Worm (Caenorhabditis elegans) whole organism, young adult: ENCODE data around the gene dnc-1.
A peak's percentile ranks its signal among the peaks of the same experiment; 100 is the strongest.

Experiments used
- B0035.1 ChIP-seq: sonication (generic microtip); optimal IDR thresholded peaks from 2 replicates; lab custom pipeline; 2016; ENCODE audit warnings: missing genetic modification characterization, mild to moderate bottlenecking, missing compliant biosample characterization, missing genotype, missing genetic modification reagents
- D2030.7 ChIP-seq: fragments of 200-800 bp; sonication (Bioruptor generic); IDR thresholded peaks from 2 replicates; pipeline ENCODE4 v1.3.6; 2022; ENCODE audit warnings: missing genetic modification reagents, missing genetic modification characterization, missing compliant biosample characterization
- F57A8.1 ChIP-seq: fragments of 200-800 bp; sonication (Bioruptor generic); optimal IDR thresholded peaks from 2 replicates; lab custom pipeline; 2018; ENCODE audit warnings: mild to moderate bottlenecking, missing genetic modification characterization, moderate library complexity, missing compliant biosample characterization
- Y53G8AR.9 ChIP-seq: fragments of 200-800 bp; sonication (Bioruptor generic); conservative IDR thresholded peaks from 2 replicates; pipeline ENCODE4 v1.3.6; 2022; ENCODE audit warnings: missing genetic modification reagents, missing genetic modification characterization, missing compliant biosample characterization
- Y56A3A.18 ChIP-seq: fragments of 200-800 bp; sonication (Bioruptor generic); IDR thresholded peaks from 2 replicates; pipeline ENCODE4 v1.3.6; 2022; ENCODE audit warnings: missing genetic modification reagents, missing genetic modification characterization, missing compliant biosample characterization
- Y67H2A.10 ChIP-seq: fragments of 200-800 bp; sonication (Bioruptor generic); conservative IDR thresholded peaks from 2 replicates; pipeline ENCODE4 v1.3.6; 2022; ENCODE audit warnings: missing genetic modification reagents, missing genetic modification characterization, missing compliant biosample characterization
- Y79H2A.3 ChIP-seq: fragments of 200-800 bp; sonication (Bioruptor generic); conservative IDR thresholded peaks from 2 replicates; pipeline ENCODE4 v1.3.6; 2022; ENCODE audit warnings: missing genetic modification reagents, missing genetic modification characterization, missing compliant biosample characterization
- ama-1 ChIP-seq, 3 experiments: fragments of 150-350 bp in 1 of 3; sonication (generic microtip) in 2 of 3; optimal IDR thresholded peaks; 2 replicates each; lab custom pipeline; 2014 to 2018; ENCODE audit warnings: missing biosample characterization in 2 of 3, missing genetic modification characterization in 2 of 3, missing genetic modification reagents in 2 of 3
- aptf-2 ChIP-seq: fragments of 200-800 bp; sonication (Bioruptor generic); conservative IDR thresholded peaks from 2 replicates; pipeline ENCODE4 v1.3.6; 2022; ENCODE audit warnings: missing genetic modification reagents, missing genetic modification characterization, missing compliant biosample characterization
- ccch-3 ChIP-seq: fragments of 200-800 bp; sonication (Bioruptor generic); optimal IDR thresholded peaks from 2 replicates; lab custom pipeline; 2018; ENCODE audit warnings: mild to moderate bottlenecking, missing genetic modification characterization, missing compliant biosample characterization
- chd-7 ChIP-seq: sonication (generic microtip); optimal IDR thresholded peaks from 2 replicates; lab custom pipeline; 2016; ENCODE audit warnings: mild to moderate bottlenecking, missing genetic modification characterization, moderate library complexity, missing compliant biosample characterization
- dox-1 ChIP-seq: fragments of 200-800 bp; sonication (Bioruptor generic); IDR thresholded peaks from 2 replicates; pipeline ENCODE4 v1.3.6; 2022; ENCODE audit warnings: missing genetic modification reagents, missing genetic modification characterization, missing compliant biosample characterization
- dpl-1 ChIP-seq: fragments of 150-350 bp; optimal IDR thresholded peaks from 2 replicates; lab custom pipeline; 2014; ENCODE audit warnings: missing biosample characterization, missing genetic modification reagents, missing genetic modification characterization
- egl-18 ChIP-seq: fragments of 200-800 bp; sonication (Bioruptor generic); IDR thresholded peaks from 2 replicates; pipeline ENCODE4 v1.3.6; 2022; ENCODE audit warnings: missing genetic modification reagents, missing genetic modification characterization, missing compliant biosample characterization
- egrh-3 ChIP-seq: fragments of 200-800 bp; sonication (Bioruptor generic); IDR thresholded peaks from 2 replicates; pipeline ENCODE4 v1.3.6; 2022; ENCODE audit warnings: missing genetic modification reagents, missing genetic modification characterization, missing compliant biosample characterization
- hlh-12 ChIP-seq: sonication (generic microtip); optimal IDR thresholded peaks from 2 replicates; lab custom pipeline; 2016; ENCODE audit warnings: missing genetic modification characterization, missing compliant biosample characterization
- lag-1 ChIP-seq: fragments of 200-800 bp; sonication (Bioruptor generic); IDR thresholded peaks from 2 replicates; pipeline ENCODE4 v1.3.6; 2022; ENCODE audit warnings: missing genetic modification reagents, missing genetic modification characterization, missing compliant biosample characterization
- lin-35 ChIP-seq, 3 experiments: fragments of 150-350 bp in 2 of 3; sonication (generic microtip) in 1 of 3; optimal IDR thresholded peaks; 2 replicates each; lab custom pipeline; 2014 to 2018; ENCODE audit warnings: missing biosample characterization in 3 of 3, missing genetic modification characterization in 3 of 3, missing genetic modification reagents in 3 of 3
- lir-1 ChIP-seq: fragments of 200-800 bp; sonication (Bioruptor generic); conservative IDR thresholded peaks from 2 replicates; pipeline ENCODE4 v1.3.6; 2022; ENCODE audit warnings: missing genetic modification reagents, missing genetic modification characterization, missing compliant biosample characterization
- lsy-27 ChIP-seq: sonication (generic microtip); optimal IDR thresholded peaks from 2 replicates; lab custom pipeline; 2017; ENCODE audit warnings: missing genetic modification characterization, mild to moderate bottlenecking, missing compliant biosample characterization, antibody characterized with exemption, missing genotype, borderline replicate concordance; ENCODE audit not compliant: insufficient read depth
- madf-10 ChIP-seq: sonication (generic microtip); optimal IDR thresholded peaks from 2 replicates; lab custom pipeline; 2016; ENCODE audit warnings: mild to moderate bottlenecking, missing genetic modification characterization, missing compliant biosample characterization
- mcd-1 ChIP-seq: fragments of 200-800 bp; sonication (Bioruptor generic); IDR thresholded peaks from 2 replicates; pipeline ENCODE4 v1.3.6; 2022; ENCODE audit warnings: missing genetic modification reagents, missing genetic modification characterization, missing compliant biosample characterization
- mes-4 ChIP-seq: sonication (generic microtip); optimal IDR thresholded peaks from 2 replicates; lab custom pipeline; 2016; ENCODE audit warnings: missing genotype, missing genetic modification characterization, missing compliant biosample characterization
- nfya-1 ChIP-seq: sonication (generic microtip); optimal IDR thresholded peaks from 2 replicates; lab custom pipeline; 2017; ENCODE audit warnings: antibody characterized with exemption, missing compliant biosample characterization, missing genetic modification characterization, borderline replicate concordance; ENCODE audit not compliant: insufficient read depth
- nfya-2 ChIP-seq: fragments of 200-800 bp; sonication (Bioruptor generic); IDR thresholded peaks from 2 replicates; pipeline ENCODE4 v1.3.6; 2022; ENCODE audit warnings: missing genetic modification reagents, missing genetic modification characterization, missing compliant biosample characterization
- nhr-120 ChIP-seq: fragments of 200-800 bp; sonication (Bioruptor generic); IDR thresholded peaks from 2 replicates; pipeline ENCODE4 v1.3.6; 2022; ENCODE audit warnings: missing genetic modification characterization, missing compliant biosample characterization
- nhr-179 ChIP-seq: sonication (generic microtip); optimal IDR thresholded peaks from 2 replicates; lab custom pipeline; 2016; ENCODE audit warnings: mild to moderate bottlenecking, missing genetic modification characterization, missing compliant biosample characterization
- nhr-80 ChIP-seq: sonication (generic microtip); optimal IDR thresholded peaks from 2 replicates; lab custom pipeline; 2016; ENCODE audit warnings: missing genetic modification characterization, missing compliant biosample characterization
- nhr-90 ChIP-seq: sonication (generic microtip); optimal IDR thresholded peaks from 2 replicates; lab custom pipeline; 2016; ENCODE audit warnings: missing genotype, mild to moderate bottlenecking, missing genetic modification characterization, missing compliant biosample characterization
- pbrm-1 ChIP-seq: fragments of 200-800 bp; sonication (Bioruptor generic); IDR thresholded peaks from 2 replicates; pipeline ENCODE4 v1.3.6; 2022; ENCODE audit warnings: missing genetic modification reagents, missing genetic modification characterization, missing compliant biosample characterization
- repo-1 ChIP-seq: sonication (generic microtip); optimal IDR thresholded peaks from 2 replicates; lab custom pipeline; 2017; ENCODE audit warnings: mild to moderate bottlenecking, missing genetic modification characterization, missing compliant biosample characterization
- snpc-3.4 ChIP-seq: sonication (generic microtip); optimal IDR thresholded peaks from 2 replicates; lab custom pipeline; 2017; ENCODE audit warnings: missing genetic modification characterization, mild to moderate bottlenecking, missing compliant biosample characterization, antibody characterized with exemption, moderate library complexity, missing genotype, missing genetic modification reagents
- sptf-2 ChIP-seq: fragments of 200-800 bp; sonication (Bioruptor generic); optimal IDR thresholded peaks from 2 replicates; lab custom pipeline; 2018; ENCODE audit warnings: mild to moderate bottlenecking, missing genetic modification characterization, missing compliant biosample characterization
- zfh-2 ChIP-seq: fragments of 200-800 bp; sonication (Bioruptor generic); conservative IDR thresholded peaks from 2 replicates; pipeline ENCODE4 v1.3.6; 2022; ENCODE audit warnings: missing genetic modification reagents, missing genetic modification characterization, missing compliant biosample characterization
- zim-3 ChIP-seq: sonication (generic microtip); optimal IDR thresholded peaks from 2 replicates; lab custom pipeline; 2017; ENCODE audit warnings: mild to moderate bottlenecking, missing genetic modification characterization, moderate library complexity, missing compliant biosample characterization
- ztf-28 ChIP-seq: fragments of 200-800 bp; sonication (Bioruptor generic); IDR thresholded peaks from 2 replicates; pipeline ENCODE4 v1.3.6; 2022; ENCODE audit warnings: missing genetic modification reagents, missing genetic modification characterization, missing compliant biosample characterization
- ztf-3 ChIP-seq: fragments of 200-800 bp; sonication (Bioruptor generic); optimal IDR thresholded peaks from 2 replicates; lab custom pipeline; 2018; ENCODE audit warnings: mild to moderate bottlenecking, missing genetic modification characterization, missing compliant biosample characterization

Gene dnc-1

ce11 chrIV:10918877-10919560 lies 14.0 kb downstream of the dnc-1 start (continued):
- no peak for TF ChIP-seq nfya-2 (GFP tag; lab: Robert Waterston, UW)
- TF ChIP-seq B0035.1: no peak
- TF ChIP-seq egl-18 (GFP tag; lab: Robert Waterston, UW): no peak
- no peak for TF ChIP-seq Y79H2A.3 (GFP tag; lab: Robert Waterston, UW)
- peak; percentile 83 for TF ChIP-seq nhr-80 (tag; lab: Kevin White, UChicago)
- TF ChIP-seq ztf-28 (GFP tag; lab: Robert Waterston, UW): no peak
- TF ChIP-seq nhr-90: peak; percentile 16
- TF ChIP-seq ama-1 (optimal IDR thresholded peaks at IDR 0.05; lab: Kevin White, UChicago): no peak
- no peak for TF ChIP-seq ama-1 (GFP tag; optimal IDR thresholded peaks at IDR 0.05; lab: Kevin White, UChicago)
- TF ChIP-seq mes-4: no peak
- TF ChIP-seq Y67H2A.10 (GFP tag; lab: Robert Waterston, UW): no peak
- peak; percentile 84 for TF ChIP-seq dox-1 (GFP tag; lab: Robert Waterston, UW)
- no peak for TF ChIP-seq zim-3 (tag; lab: Kevin White, UChicago)
- TF ChIP-seq repo-1: no peak
- no peak for TF ChIP-seq egrh-3 (GFP tag; lab: Robert Waterston, UW)
- peak; percentile 14; the same call in 1 of the 2 replicates for TF ChIP-seq D2030.7
- no peak for TF ChIP-seq ccch-3 (GFP tag; lab: Kevin White, UChicago)
- no peak for TF ChIP-seq Y53G8AR.9 (GFP tag; lab: Robert Waterston, UW)
- no peak for TF ChIP-seq dpl-1 (GFP tag; lab: Kevin White, UChicago)
- 0 out of 2 replicates have a peak, but pooled peaks have one; percentile 32 for TF ChIP-seq pbrm-1 (GFP tag; lab: Robert Waterston, UW)
- no peak for TF ChIP-seq Y56A3A.18 (GFP tag; lab: Robert Waterston, UW)
- TF ChIP-seq lir-1: peak; percentile 74; the same call in 1 of the 2 replicates
- TF ChIP-seq madf-10 (tag; lab: Kevin White, UChicago): peak; percentile 44
- TF ChIP-seq lag-1: no peak
- TF ChIP-seq zfh-2: peak; percentile 85
- no peak for TF ChIP-seq F57A8.1 (GFP tag; lab: Kevin White, UChicago)
- peak; percentile 81 for TF ChIP-seq mcd-1 (GFP tag; lab: Robert Waterston, UW)
- no peak for TF ChIP-seq nhr-179 (tag; lab: Kevin White, UChicago)
- no peak for TF ChIP-seq lsy-27 (tag; lab: Kevin White, UChicago)
- TF ChIP-seq lin-35 (GFP tag; optimal IDR thresholded peaks at IDR 0.05; lab: Kevin White, UChicago): peak in 1 of 3 experiments; percentile 28
- TF ChIP-seq nhr-120: no peak
- peak; percentile 25 for TF ChIP-seq snpc-3.4 (tag; lab: Kevin White, UChicago)

ce11 chrIV:10916134-10916533 lies 16.9 kb downstream of the dnc-1 start:
- TF ChIP-seq ztf-3 (no peak), nhr-120 (no peak), chd-7 (no peak), sptf-2 (GFP tag; lab: Kevin White, UChicago) (no peak), lsy-27 (tag; lab: Kevin White, UChicago) (no peak), nhr-90 (no peak), aptf-2 (GFP tag; lab: Robert Waterston, UW) (no peak), nfya-1 (tag; lab: Kevin White, UChicago) (no peak), hlh-12 (no peak)
